Fruit fly (Drosophila melanogaster): ENCODE data around the gene CG11262.

dm6 chr3L:13032085-13032914 lies 37.4 kb downstream of the CG11262 start:
- TF ChIP-seq CG8478 (optimal IDR thresholded peaks at IDR 0.05) (no peak), CTCF (optimal IDR thresholded peaks at IDR 0.05) (no peak)
